Fruit fly (Drosophila melanogaster) whole organism: ENCODE data around the gene Oatp74D.
A peak's percentile ranks its signal among the peaks of the same experiment; 100 is the strongest.

Experiments
- CG8478 ChIP-seq: fragments of >200 bp; optimal IDR thresholded peaks from 2 replicates; lab custom pipeline; 2018; ENCODE audit warnings: inconsistent platforms
- Dll ChIP-seq: fragments of >200 bp; optimal IDR thresholded peaks from 2 replicates; lab custom pipeline; 2017
- EcR ChIP-seq, 2 experiments: fragments of >200 bp; optimal IDR thresholded peaks; 2 replicates each; lab custom pipeline; 2017; ENCODE audit warnings: missing biosample characterization in 2 of 2, missing genetic modification characterization in 2 of 2, missing genetic modification reagents in 2 of 2
- pan ChIP-seq: fragments of >200 bp; optimal IDR thresholded peaks from 2 replicates; lab custom pipeline; 2017
- psq ChIP-seq: fragments of >200 bp; optimal IDR thresholded peaks from 2 replicates; lab custom pipeline; 2017
- usp ChIP-seq: fragments of >200 bp; optimal IDR thresholded peaks from 2 replicates; lab custom pipeline; 2017; ENCODE audit warnings: missing biosample characterization, missing genetic modification characterization, mixed read lengths

Gene Oatp74D

dm6 chr3L:17504538-17504937 lies 17.6 kb downstream of the Oatp74D start:
- no peak for TF ChIP-seq pan
- TF ChIP-seq psq (lab: Kevin White, UChicago) = no peak
- TF ChIP-seq usp (GFP tag; lab: Kevin White, UChicago) = no peak
- no peak for TF ChIP-seq EcR (GFP tag; optimal IDR thresholded peaks at IDR 0.05; lab: Kevin White, UChicago)
- no peak for TF ChIP-seq CG8478 (lab: Kevin White, UChicago)
- TF ChIP-seq Dll (lab: Kevin White, UChicago) = no peak

DNA sequence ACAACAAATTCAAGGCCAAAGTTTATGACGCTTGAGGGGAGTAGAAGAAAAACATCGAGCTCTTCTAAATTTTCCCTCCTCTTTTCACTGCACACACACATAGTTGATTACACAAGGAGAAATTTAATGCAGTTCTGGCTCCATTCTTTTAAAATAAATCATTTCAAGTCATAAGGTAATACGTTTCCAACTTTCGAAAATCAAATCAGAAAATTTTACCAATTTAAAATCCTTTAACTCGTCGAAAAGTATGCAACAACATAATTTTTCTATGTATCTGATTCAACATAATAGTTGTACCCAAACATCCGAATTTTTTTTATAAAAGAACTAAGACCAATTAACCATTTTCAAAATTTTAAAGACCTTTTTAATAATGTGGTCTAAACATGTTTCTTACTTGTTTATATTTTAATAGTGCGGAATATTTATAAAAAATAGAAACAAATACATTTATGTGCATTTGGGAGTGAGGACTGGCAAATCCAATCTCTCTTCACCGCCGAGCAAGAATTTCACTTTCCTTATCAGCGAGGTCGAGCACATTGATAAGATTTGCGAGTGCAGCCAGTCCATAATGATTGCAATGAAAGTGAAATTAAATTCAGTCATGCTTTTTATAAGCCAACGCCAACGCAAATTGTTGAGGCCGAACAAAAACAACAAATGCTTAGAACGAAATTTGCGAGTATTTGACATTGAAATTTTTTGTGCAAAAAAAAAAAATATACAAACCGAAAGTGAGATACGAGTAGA lies 19.3 kb downstream of the Oatp74D start:
- TF ChIP-seq pan (no peak), Dll (lab: Kevin White, UChicago) (no peak), CG8478 (lab: Kevin White, UChicago) (no peak), psq (lab: Kevin White, UChicago) (no peak), usp (GFP tag; lab: Kevin White, UChicago) (no peak), EcR (GFP tag; optimal IDR thresholded peaks at IDR 0.05; lab: Kevin White, UChicago) (no peak)

dm6 chr3L:17506830-17507229 lies 19.9 kb downstream of the Oatp74D start:
- TF ChIP-seq Dll (lab: Kevin White, UChicago) = no peak

DNA sequence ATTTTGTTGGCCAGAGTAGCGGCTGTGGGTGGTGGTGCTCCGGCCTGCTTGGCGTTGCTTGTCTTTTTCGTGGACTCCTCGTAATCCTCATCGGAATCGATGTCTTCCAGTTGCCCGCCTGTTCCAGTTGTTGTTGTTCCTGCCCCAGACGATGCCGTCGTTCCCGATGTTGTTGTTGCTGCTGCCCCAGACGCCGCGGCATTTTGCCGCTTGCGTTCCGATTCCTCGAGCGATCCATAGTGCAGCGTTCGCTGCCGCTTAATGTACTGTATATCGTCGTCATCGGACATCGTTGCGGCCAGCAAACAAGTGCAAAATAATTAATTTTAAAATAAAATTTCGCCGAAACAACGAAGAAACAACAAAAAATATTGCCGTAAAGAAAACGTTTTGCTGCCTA lies 26.6 kb downstream of the Oatp74D start:
- TF ChIP-seq usp (GFP tag; lab: Kevin White, UChicago) (no peak), psq (lab: Kevin White, UChicago) (no peak), CG8478 (lab: Kevin White, UChicago) (no peak), EcR (GFP tag; optimal IDR thresholded peaks at IDR 0.05; lab: Kevin White, UChicago) (no peak), pan (no peak), Dll (lab: Kevin White, UChicago) (no peak)

dm6 chr3L:17513893-17514616 lies 27.1 kb downstream of the Oatp74D start, which contains the start of the genes U4-U6-60K and CG7564:
Gene U4-U6-60K, minus strand, starts transcription at chr3L:17513912.
Gene CG7564, plus strand, starts transcription at chr3L:17514298.
- no peak for TF ChIP-seq Dll (lab: Kevin White, UChicago)
- TF ChIP-seq psq (lab: Kevin White, UChicago) = no peak
- TF ChIP-seq usp (GFP tag; lab: Kevin White, UChicago) = no peak
- no peak for TF ChIP-seq pan

dm6 chr3L:17529511-17530194 lies 42.7 kb downstream of the Oatp74D start, which contains the start of the genes Edc3 and Nedd4:
Gene Edc3, minus strand, starts transcription at chr3L:17529861.
Gene Nedd4, plus strand, starts transcription at chr3L:17530081.
- no peak for TF ChIP-seq psq (lab: Kevin White, UChicago)
- no peak for TF ChIP-seq pan
- no peak for TF ChIP-seq usp (GFP tag; lab: Kevin White, UChicago)
- no peak for TF ChIP-seq CG8478 (lab: Kevin White, UChicago)
- TF ChIP-seq Dll (lab: Kevin White, UChicago) = no peak
- TF ChIP-seq EcR (GFP tag; optimal IDR thresholded peaks at IDR 0.05; lab: Kevin White, UChicago) = no peak

DNA sequence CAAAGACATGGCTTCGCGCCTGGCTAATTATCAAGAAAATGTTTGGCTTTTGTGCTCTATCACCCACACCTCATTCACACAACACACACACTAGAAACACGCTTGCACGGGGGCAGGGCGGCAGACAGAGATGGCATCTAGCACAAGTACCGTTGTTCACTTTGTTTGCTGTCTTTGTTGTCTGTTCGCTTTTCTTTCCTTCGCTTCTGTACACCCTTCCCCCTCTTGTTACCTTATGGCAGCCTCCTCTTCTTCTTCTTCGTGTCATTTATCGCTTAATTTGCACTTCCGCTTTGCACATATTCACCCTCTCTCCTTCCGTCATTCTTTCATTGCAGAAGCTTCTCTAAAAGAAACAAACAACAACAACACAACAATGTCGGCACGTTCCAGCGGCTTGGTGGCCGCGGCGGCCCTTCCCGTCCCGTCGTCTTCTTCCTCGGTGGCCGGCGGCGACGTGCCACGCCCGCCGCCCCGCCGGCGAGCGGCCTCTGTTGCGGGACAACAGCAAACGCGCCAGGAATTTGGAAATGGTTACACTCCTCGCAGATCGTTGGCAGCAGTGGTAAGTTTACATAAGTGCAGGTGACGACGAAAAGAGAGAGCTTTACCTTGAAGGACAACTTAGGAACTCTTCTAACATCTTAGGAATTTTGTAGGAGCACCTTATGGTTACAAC lies 43.7 kb downstream of the Oatp74D start:
- no peak for TF ChIP-seq CG8478 (lab: Kevin White, UChicago)
- no peak for TF ChIP-seq EcR (GFP tag; optimal IDR thresholded peaks at IDR 0.05; lab: Kevin White, UChicago)
- no peak for TF ChIP-seq pan
- no peak for TF ChIP-seq psq (lab: Kevin White, UChicago)
- no peak for TF ChIP-seq Dll (lab: Kevin White, UChicago)
- no peak for TF ChIP-seq usp (GFP tag; lab: Kevin White, UChicago)

DNA sequence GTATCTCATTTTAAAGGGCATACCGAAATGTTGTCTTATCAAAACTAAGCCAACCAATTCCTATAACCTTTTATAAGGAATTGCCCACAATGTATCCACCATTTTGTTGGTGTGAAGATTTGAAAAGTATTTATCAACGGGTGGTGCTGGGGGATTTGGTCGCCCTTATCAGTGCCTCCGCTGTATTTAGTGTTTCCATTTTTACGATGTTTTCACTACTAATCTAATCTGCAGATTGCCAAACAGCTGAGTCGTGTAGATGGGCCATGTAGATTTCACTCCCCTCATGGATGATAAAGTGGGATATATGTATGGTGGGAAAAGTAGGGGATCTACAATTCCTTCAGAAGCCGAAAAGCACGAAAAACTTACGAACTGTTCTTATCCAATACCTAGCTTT lies 44.5 kb downstream of the Oatp74D start:
- TF ChIP-seq CG8478 (lab: Kevin White, UChicago) (no peak), pan (no peak), EcR (GFP tag; optimal IDR thresholded peaks at IDR 0.05; lab: Kevin White, UChicago) (no peak), Dll (lab: Kevin White, UChicago) (no peak), psq (lab: Kevin White, UChicago) (no peak), usp (GFP tag; lab: Kevin White, UChicago) (no peak)

- TF ChIP-seq pan (no peak), Dll (lab: Kevin White, UChicago) (no peak), usp (GFP tag; lab: Kevin White, UChicago) (no peak), EcR (GFP tag; optimal IDR thresholded peaks at IDR 0.05; lab: Kevin White, UChicago) (no peak), CG8478 (lab: Kevin White, UChicago) (no peak), psq (lab: Kevin White, UChicago) (no peak)
These were observed 45.3 kb downstream of the Oatp74D start for dm6 chr3L:17532197-17532596.

DNA sequence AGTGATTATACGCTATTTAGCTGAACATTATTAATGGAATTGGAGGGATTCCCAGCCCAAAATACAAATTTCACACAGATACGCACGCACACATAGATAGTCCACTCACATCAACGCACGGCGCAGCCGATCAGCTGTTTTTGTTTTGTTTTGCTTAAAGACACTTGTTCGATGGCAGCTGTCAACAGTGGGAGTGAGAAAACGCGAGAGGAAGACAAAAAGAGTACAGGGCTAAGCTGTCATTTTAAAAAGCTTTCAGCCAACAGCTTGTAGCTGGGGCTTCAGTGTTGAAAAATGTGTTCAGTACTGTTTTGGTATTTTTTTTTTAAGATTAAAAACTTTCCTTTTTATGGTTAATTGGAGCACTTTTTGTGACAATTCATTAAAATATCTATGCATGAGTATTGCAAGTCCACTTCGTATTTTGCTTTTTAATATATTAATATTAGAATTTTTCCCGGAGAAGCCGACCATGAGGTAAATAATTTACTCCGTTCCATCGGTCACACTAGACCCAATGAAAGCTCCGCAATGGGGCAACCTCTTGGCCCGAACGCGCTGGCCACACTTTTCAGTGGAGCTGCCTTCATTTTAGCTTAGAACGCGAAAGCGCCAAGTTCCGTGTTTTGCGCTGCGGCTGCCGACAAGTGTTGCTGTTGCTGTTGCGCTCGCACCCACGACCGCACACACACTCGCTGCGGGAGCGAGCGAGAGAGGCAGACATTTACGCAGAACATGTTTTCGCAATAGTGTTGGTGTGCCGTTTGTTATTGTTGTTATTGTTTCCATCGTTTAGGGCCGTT lies 46.2 kb downstream of the Oatp74D start:
- TF ChIP-seq usp (GFP tag; lab: Kevin White, UChicago) = no peak
- TF ChIP-seq Dll (lab: Kevin White, UChicago) = no peak
- peak; percentile 57 for TF ChIP-seq CG8478 (lab: Kevin White, UChicago)
